Fruit fly (Drosophila melanogaster): Measurements from ENCODE around the gene CheA87a.

The CheA87a gene

DNA sequence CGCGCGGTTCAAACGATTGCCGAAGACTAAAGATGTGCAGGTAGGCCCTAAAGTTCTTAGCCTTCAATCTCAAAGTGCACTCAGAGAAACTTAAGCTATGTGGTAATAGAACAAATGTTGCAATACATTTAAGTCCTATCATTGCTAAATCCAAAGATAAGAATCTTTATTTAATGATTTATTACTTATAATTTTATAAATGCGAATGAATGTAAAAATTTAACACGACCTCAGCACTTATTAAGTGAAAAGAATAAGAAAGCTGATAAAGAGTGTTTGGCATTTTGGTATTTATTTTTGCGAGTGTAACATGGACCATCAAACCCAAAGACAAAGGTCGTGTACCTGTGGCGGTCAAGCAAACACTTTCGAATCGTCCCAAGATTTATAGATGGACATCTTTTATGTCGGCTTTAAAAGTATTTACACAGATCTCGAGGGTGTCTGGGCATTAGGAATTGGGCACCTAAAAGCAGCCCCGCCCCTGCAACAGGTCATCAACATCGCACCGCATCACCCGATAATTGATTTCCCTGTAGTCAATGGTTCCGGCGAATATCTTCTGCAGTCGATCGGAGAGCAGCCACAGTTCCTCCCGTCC is 35.5 kb downstream of the CheA87a start, which contains the start of gene yellow-e3:
Gene yellow-e3, minus strand, starts transcription at position 30 of the 601 bp plus-strand sequence.
- TF ChIP-seq Bgb (GFP tag; IDR thresholded peaks at IDR 0.05; ENCODE audit: partially characterized antibody): no peak
- no peak for TF ChIP-seq NC2α (GFP tag; optimal IDR thresholded peaks at IDR 0.05)
- TF ChIP-seq Ssrp (tag; optimal IDR thresholded peaks at IDR 0.05): peak; percentile 17
- TF ChIP-seq tll (GFP tag; optimal IDR thresholded peaks at IDR 0.05): peak in 1 of 2 experiments; percentile 75
- TF ChIP-seq CG15601 (tag; optimal IDR thresholded peaks at IDR 0.05): peak; percentile 24
- peak; percentile 48 for TF ChIP-seq CG12391 (tag; optimal IDR thresholded peaks at IDR 0.05)
- TF ChIP-seq CG7745 (tag; optimal IDR thresholded peaks at IDR 0.05): peak; percentile 13
- peak; percentile 71 for TF ChIP-seq CG14710 (tag; optimal IDR thresholded peaks at IDR 0.05)
- TF ChIP-seq pum (GFP tag; optimal IDR thresholded peaks at IDR 0.05): no peak
- TF ChIP-seq prd (optimal IDR thresholded peaks at IDR 0.05): no peak
- TF ChIP-seq prd (GFP tag; IDR thresholded peaks at IDR 0.05): peak; percentile 81
- peak; percentile 43 for TF ChIP-seq Spps (tag; optimal IDR thresholded peaks at IDR 0.05)
- TF ChIP-seq CG30403 (GFP tag; optimal IDR thresholded peaks at IDR 0.05): peak; percentile 16
- TF ChIP-seq CG10979 (tag; optimal IDR thresholded peaks at IDR 0.05): peak; percentile 76
- no peak for TF ChIP-seq Deaf1 (tag; optimal IDR thresholded peaks at IDR 0.05)
- TF ChIP-seq CG2120 (GFP tag; optimal IDR thresholded peaks at IDR 0.05): no peak
- TF ChIP-seq Sry-β (GFP tag; optimal IDR thresholded peaks at IDR 0.05): no peak
- peak; percentile 16 for TF ChIP-seq unpg (GFP tag; optimal IDR thresholded peaks at IDR 0.05)
- TF ChIP-seq gsb-n (tag; optimal IDR thresholded peaks at IDR 0.05): peak; percentile 39
- TF ChIP-seq cad (GFP tag; optimal IDR thresholded peaks at IDR 0.05): peak; percentile 38
- no peak for TF ChIP-seq vvl (GFP tag; IDR thresholded peaks at IDR 0.05)
- TF ChIP-seq Dfd (GFP tag; optimal IDR thresholded peaks at IDR 0.05): no peak
- no peak for TF ChIP-seq slbo (GFP tag; IDR thresholded peaks at IDR 0.05)
- TF ChIP-seq CG3838 (GFP tag; optimal IDR thresholded peaks at IDR 0.05): no peak
- TF ChIP-seq zf30C (GFP tag; optimal IDR thresholded peaks at IDR 0.05): peak; percentile 95
- TF ChIP-seq Hr51 (GFP tag; optimal IDR thresholded peaks at IDR 0.05): no peak
- TF ChIP-seq CG8944 (GFP tag; optimal IDR thresholded peaks at IDR 0.05): no peak
- TF ChIP-seq pho (GFP tag; optimal IDR thresholded peaks at IDR 0.05): no peak
- no peak for TF ChIP-seq NFAT (GFP tag; IDR thresholded peaks at IDR 0.05)
- peak; percentile 25 for TF ChIP-seq twi (tag; optimal IDR thresholded peaks at IDR 0.05)
- peak; percentile 68 for TF ChIP-seq CG18262 (tag; optimal IDR thresholded peaks at IDR 0.05)
- TF ChIP-seq sens (GFP tag): peak; percentile 61
- peak; percentile 73 for TF ChIP-seq CG4404 (GFP tag; IDR thresholded peaks at IDR 0.05)
- peak; percentile 29 for TF ChIP-seq gcm (GFP tag; optimal IDR thresholded peaks at IDR 0.05)
- no peak for TF ChIP-seq ERR (GFP tag; optimal IDR thresholded peaks at IDR 0.05)
- TF ChIP-seq CG7271 (tag; optimal IDR thresholded peaks at IDR 0.05): peak; percentile 86
- peak; percentile 41 for TF ChIP-seq nmo (GFP tag; optimal IDR thresholded peaks at IDR 0.05)
- TF ChIP-seq CG17829 (tag; optimal IDR thresholded peaks at IDR 0.05): peak; percentile 58
- TF ChIP-seq sima (GFP tag; optimal IDR thresholded peaks at IDR 0.05): no peak
- peak; percentile 34 for TF ChIP-seq az2 (GFP tag; optimal IDR thresholded peaks at IDR 0.05)
- peak; percentile 81 for TF ChIP-seq CG33557 (GFP tag; optimal IDR thresholded peaks at IDR 0.05)
- 0 out of 3 replicates have a peak, but pooled peaks have one; percentile 23 for TF ChIP-seq croc (GFP tag; conservative IDR thresholded peaks at IDR 0.05)
- peak; percentile 30 for TF ChIP-seq CG13775 (GFP tag; optimal IDR thresholded peaks at IDR 0.05)
- TF ChIP-seq Xrp1 (GFP tag; IDR thresholded peaks at IDR 0.05): peak; percentile 72
- TF ChIP-seq CG4617 (GFP tag; optimal IDR thresholded peaks at IDR 0.05; ENCODE audit: borderline replicate concordance): no peak
- peak; percentile 38 for TF ChIP-seq CG2202 (tag; optimal IDR thresholded peaks at IDR 0.05)
- no peak for TF ChIP-seq CG1647 (GFP tag; optimal IDR thresholded peaks at IDR 0.05)
- TF ChIP-seq zen (tag; optimal IDR thresholded peaks at IDR 0.05): peak; percentile 93
- no peak for TF ChIP-seq CG14441 (GFP tag; IDR thresholded peaks at IDR 0.05)
- TF ChIP-seq CG8924 (tag; optimal IDR thresholded peaks at IDR 0.05): peak; percentile 64

Measured in whole organism, embryonic.